Fruit fly (Drosophila melanogaster): ENCODE measurements around the gene Ptp61F.
A peak's percentile ranks its signal among the peaks of the same experiment; 100 is the strongest.

Ptp61F gene

DNA sequence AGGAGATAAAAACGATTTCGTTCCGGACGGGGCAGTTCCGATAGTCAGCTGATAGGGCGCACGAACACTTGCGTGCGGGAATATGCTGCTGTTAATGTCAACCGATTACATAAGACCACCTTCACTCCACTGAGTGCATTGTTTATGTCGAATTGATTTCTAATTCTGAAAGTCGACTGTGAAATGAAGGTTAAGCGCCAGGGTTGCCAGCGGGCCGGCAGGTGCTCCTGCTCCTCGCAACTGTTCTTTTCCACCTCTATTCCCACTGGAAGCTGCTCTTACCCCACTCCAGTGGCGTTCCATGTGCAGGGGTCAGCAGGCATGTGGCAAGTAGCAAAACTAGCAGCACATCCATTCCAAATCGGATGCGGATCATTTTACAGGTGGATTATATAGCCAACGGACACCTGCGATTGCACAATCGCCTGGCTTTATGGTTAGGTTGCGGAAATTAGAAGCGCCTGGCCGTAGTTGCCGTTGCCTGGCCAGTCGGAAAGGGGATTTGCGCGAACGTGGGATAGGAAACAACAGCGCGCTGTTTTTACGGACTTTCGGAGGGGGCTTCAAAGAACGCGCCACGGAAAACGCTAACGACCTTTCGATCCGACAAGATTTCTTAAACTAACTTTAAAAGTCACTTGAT is 41.7 kb upstream of the Ptp61F start, which contains the start of gene cue:
TSS of gene cue (minus strand) at position 641 of the 643 bp plus-strand sequence.
- TF ChIP-seq Ets65A (GFP tag) (peak; percentile 70), CG34422 (GFP tag; IDR thresholded peaks at IDR 0.05) (0 out of 3 replicates have a peak, but pooled peaks have one; percentile 41), CG17359 (tag; optimal IDR thresholded peaks at IDR 0.05) (no peak), PHDP (tag; optimal IDR thresholded peaks at IDR 0.05) (no peak), TFAM (GFP tag; optimal IDR thresholded peaks at IDR 0.05) (no peak), CG31224 (GFP tag; IDR thresholded peaks at IDR 0.05) (no peak), ftz-f1 (GFP tag; optimal IDR thresholded peaks at IDR 0.05) (peak; percentile 53), CoRest (tag; optimal IDR thresholded peaks at IDR 0.05) (no peak), aop (GFP tag; IDR thresholded peaks at IDR 0.05) (no peak; the same call in 1 of the 2 replicates), cas (GFP tag; IDR thresholded peaks at IDR 0.05) (no peak), CG8281 (tag; optimal IDR thresholded peaks at IDR 0.05) (no peak), vnd (GFP tag; IDR thresholded peaks at IDR 0.05; ENCODE audit: partially characterized antibody) (no peak), cato (GFP tag; optimal IDR thresholded peaks at IDR 0.05; ENCODE audit: borderline replicate concordance) (no peak), B-H1 (GFP tag; IDR thresholded peaks at IDR 0.05) (no peak), cg (GFP tag; optimal IDR thresholded peaks at IDR 0.05) (peak; percentile 26), CG6683 (GFP tag; optimal IDR thresholded peaks at IDR 0.05) (no peak), CG12219 (GFP tag; optimal IDR thresholded peaks at IDR 0.05) (no peak), CG10366 (GFP tag; IDR thresholded peaks at IDR 0.05) (no peak), C15 (GFP tag; IDR thresholded peaks at IDR 0.05) (no peak), inv (GFP tag; IDR thresholded peaks at IDR 0.05; ENCODE audit: partially characterized antibody) (no peak), fru (optimal IDR thresholded peaks at IDR 0.05) (no peak), seq (GFP tag; IDR thresholded peaks at IDR 0.05) (0 out of 2 replicates have a peak, but pooled peaks have one; percentile 6), Hmx (GFP tag; optimal IDR thresholded peaks at IDR 0.05) (no peak), CG10147 (GFP tag; optimal IDR thresholded peaks at IDR 0.05) (no peak), croc (GFP tag; conservative IDR thresholded peaks at IDR 0.05) (no peak), CG32772 (GFP tag; IDR thresholded peaks at IDR 0.05) (no peak), ERR (GFP tag; optimal IDR thresholded peaks at IDR 0.05) (no peak), CG2120 (GFP tag; optimal IDR thresholded peaks at IDR 0.05) (no peak), kay (GFP tag; optimal IDR thresholded peaks at IDR 0.05) (no peak), HmgD (GFP tag; optimal IDR thresholded peaks at IDR 0.05) (no peak), CG7271 (tag; optimal IDR thresholded peaks at IDR 0.05) (no peak), jumu (GFP tag; optimal IDR thresholded peaks at IDR 0.05) (no peak), CG3838 (GFP tag; optimal IDR thresholded peaks at IDR 0.05) (no peak), crp (GFP tag; optimal IDR thresholded peaks at IDR 0.05) (peak in 1 of 2 experiments; percentile 33), org-1 (GFP tag; optimal IDR thresholded peaks at IDR 0.05) (no peak), sqz (GFP tag; optimal IDR thresholded peaks at IDR 0.05) (no peak), Dp (GFP tag; optimal IDR thresholded peaks at IDR 0.05) (no peak), Dll (GFP tag; IDR thresholded peaks at IDR 0.05; ENCODE audit: partially characterized antibody) (no peak), CG13287 (GFP tag; IDR thresholded peaks at IDR 0.05; ENCODE audit: partially characterized antibody) (no peak), CG8388 (GFP tag; optimal IDR thresholded peaks at IDR 0.05) (no peak), Sry-β (GFP tag; optimal IDR thresholded peaks at IDR 0.05) (no peak), bigmax (GFP tag; optimal IDR thresholded peaks at IDR 0.05) (peak; percentile 21), CG12769 (tag; optimal IDR thresholded peaks at IDR 0.05) (peak; percentile 37), phol (tag; optimal IDR thresholded peaks at IDR 0.05) (no peak), tin (GFP tag; optimal IDR thresholded peaks at IDR 0.05) (no peak), emc (GFP tag; optimal IDR thresholded peaks at IDR 0.05) (no peak), GATAe (GFP tag; conservative IDR thresholded peaks at IDR 0.05) (no peak), E2f2 (GFP tag; IDR thresholded peaks at IDR 0.05) (no peak), Gsc (GFP tag; IDR thresholded peaks at IDR 0.05) (no peak), ham (GFP tag; IDR thresholded peaks at IDR 0.05) (no peak), hbn (GFP tag; IDR thresholded peaks at IDR 0.05; ENCODE audit: partially characterized antibody) (no peak)

All from whole organism, embryonic.